Fruit fly (Drosophila melanogaster): ENCODE data around the gene epsilonCOP.

The epsilonCOP gene

DNA sequence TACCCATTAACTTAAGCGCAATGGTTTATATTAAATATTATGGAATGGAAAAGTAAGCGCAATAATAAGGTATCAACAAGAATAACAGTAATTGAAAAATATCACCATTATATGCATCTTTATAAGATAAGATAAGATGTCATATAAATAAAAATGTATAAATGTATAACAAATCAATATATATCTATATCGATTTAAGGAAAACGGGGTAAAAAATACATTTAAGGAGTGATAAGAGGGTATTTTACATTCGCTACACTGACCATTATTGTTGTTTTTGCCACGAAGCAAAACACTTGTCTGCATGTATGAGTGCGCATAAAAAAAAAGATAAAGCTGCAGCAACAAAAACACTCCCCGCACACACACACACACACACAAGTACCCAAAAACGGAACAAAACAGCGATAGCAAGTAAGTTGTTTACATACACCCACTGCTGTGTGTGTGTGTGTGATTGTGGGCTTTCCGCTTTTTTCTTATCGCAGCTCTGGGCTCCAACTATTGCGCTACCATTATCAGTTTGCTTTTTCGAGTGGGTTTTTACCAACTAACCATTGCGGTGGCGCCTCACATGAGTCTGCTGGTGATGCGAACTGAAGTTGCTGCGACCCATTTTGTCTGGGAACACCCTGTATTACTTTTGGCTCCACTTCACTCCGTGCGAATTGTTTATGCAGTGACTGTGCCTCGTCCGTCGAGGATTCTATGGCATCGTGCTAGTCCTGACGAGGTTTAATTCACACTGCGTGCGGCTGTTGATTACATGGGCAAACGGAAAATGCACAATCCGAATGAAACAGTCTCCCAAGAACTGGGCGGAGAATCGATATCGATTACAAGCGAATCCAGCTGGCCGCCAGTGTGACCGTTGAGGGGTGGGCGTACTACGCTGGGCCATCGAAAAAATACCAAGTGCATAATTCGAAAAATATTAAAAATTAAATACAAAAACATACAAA is 15.5 kb upstream of the epsilonCOP start, which contains the start of gene mmy (continued):
- no peak for TF ChIP-seq CG10147 (GFP tag; optimal IDR thresholded peaks at IDR 0.05)
- no peak for TF ChIP-seq CG2889 (GFP tag; IDR thresholded peaks at IDR 0.05)
- TF ChIP-seq Dp (GFP tag; optimal IDR thresholded peaks at IDR 0.05), result peak; percentile 52
- no peak for TF ChIP-seq ac (GFP tag; optimal IDR thresholded peaks at IDR 0.05)
- TF ChIP-seq Antp (GFP tag; optimal IDR thresholded peaks at IDR 0.05), result peak; percentile 57
- TF ChIP-seq Nf-YA (GFP tag; IDR thresholded peaks at IDR 0.05), result no peak
- TF ChIP-seq CG17186 (GFP tag; optimal IDR thresholded peaks at IDR 0.05), result peak; percentile 23
- TF ChIP-seq Xbp1 (GFP tag; optimal IDR thresholded peaks at IDR 0.05), result peak; percentile 18
- TF ChIP-seq toy (GFP tag; IDR thresholded peaks at IDR 0.05), result no peak
- TF ChIP-seq CG16815 (GFP tag; optimal IDR thresholded peaks at IDR 0.05), result no peak
- TF ChIP-seq CG17612 (GFP tag; IDR thresholded peaks at IDR 0.05), result no peak
- peak; percentile 71 for TF ChIP-seq Oli (tag; optimal IDR thresholded peaks at IDR 0.05)
- TF ChIP-seq Adf1 (GFP tag; IDR thresholded peaks at IDR 0.05), result no peak; the same call in 1 of the 2 replicates
- TF ChIP-seq lmd (GFP tag; IDR thresholded peaks at IDR 0.05), result peak; percentile 49
- TF ChIP-seq sens (GFP tag), result peak; percentile 88
- TF ChIP-seq slp2 (GFP tag; optimal IDR thresholded peaks at IDR 0.05), result no peak
- peak; percentile 33 for TF ChIP-seq Abd-B (GFP tag; optimal IDR thresholded peaks at IDR 0.05)
- TF ChIP-seq Hey (tag; optimal IDR thresholded peaks at IDR 0.05), result no peak
- peak; percentile 74 for TF ChIP-seq CG2712 (tag; optimal IDR thresholded peaks at IDR 0.05)
- no peak for TF ChIP-seq Max (GFP tag; optimal IDR thresholded peaks at IDR 0.05)
- 0 out of 2 replicates have a peak, but pooled peaks have one; percentile 13 for TF ChIP-seq CG3847 (GFP tag; IDR thresholded peaks at IDR 0.05)
- peak; percentile 20 for TF ChIP-seq CG12219 (GFP tag; optimal IDR thresholded peaks at IDR 0.05)
- peak; percentile 45 for TF ChIP-seq Side (GFP tag; optimal IDR thresholded peaks at IDR 0.05)
- TF ChIP-seq mam (GFP tag; optimal IDR thresholded peaks at IDR 0.05), result peak; percentile 19
- TF ChIP-seq ERR (GFP tag; optimal IDR thresholded peaks at IDR 0.05), result peak; percentile 50
- no peak for TF ChIP-seq CG8281 (tag; optimal IDR thresholded peaks at IDR 0.05)
- TF ChIP-seq CG15011 (GFP tag; optimal IDR thresholded peaks at IDR 0.05), result peak; percentile 6
- no peak for TF ChIP-seq luna (GFP tag; optimal IDR thresholded peaks at IDR 0.05)
- TF ChIP-seq Doc2 (GFP tag; IDR thresholded peaks at IDR 0.05), result no peak
- TF ChIP-seq fd3F (GFP tag; optimal IDR thresholded peaks at IDR 0.05), result no peak
- no peak for TF ChIP-seq lov (optimal IDR thresholded peaks at IDR 0.05)
- no peak for TF ChIP-seq lov (GFP tag; IDR thresholded peaks at IDR 0.05)
- peak; percentile 6 for TF ChIP-seq CG9817 (tag; optimal IDR thresholded peaks at IDR 0.05)
- peak; percentile 79 for TF ChIP-seq CHES-1-like (GFP tag; optimal IDR thresholded peaks at IDR 0.05)
- peak; percentile 50; the same call in 1 of the 2 replicates for TF ChIP-seq CG42726 (GFP tag; IDR thresholded peaks at IDR 0.05; ENCODE audit: partially characterized antibody)
- TF ChIP-seq CG4360 (GFP tag; IDR thresholded peaks at IDR 0.05), result peak; percentile 82
- peak; percentile 9; the same call in 1 of the 2 replicates for TF ChIP-seq Atf6 (GFP tag; IDR thresholded peaks at IDR 0.05)
- TF ChIP-seq nmo (GFP tag; optimal IDR thresholded peaks at IDR 0.05), result peak; percentile 78
- TF ChIP-seq Myb (GFP tag; optimal IDR thresholded peaks at IDR 0.05), result peak; percentile 33
- TF ChIP-seq CG4328 (GFP tag; optimal IDR thresholded peaks at IDR 0.05), result peak; percentile 43
- TF ChIP-seq chm (GFP tag; IDR thresholded peaks at IDR 0.05), result peak; percentile 72
- TF ChIP-seq Fer3 (tag; optimal IDR thresholded peaks at IDR 0.05), result peak; percentile 66
- TF ChIP-seq hb (GFP tag; IDR thresholded peaks at IDR 0.05; ENCODE audit: partially characterized antibody), result no peak
- no peak for TF ChIP-seq Lpt (GFP tag; optimal IDR thresholded peaks at IDR 0.05)
- TF ChIP-seq ase (GFP tag; IDR thresholded peaks at IDR 0.05), result no peak
- TF ChIP-seq org-1 (GFP tag; optimal IDR thresholded peaks at IDR 0.05), result peak; percentile 4
- TF ChIP-seq aop (GFP tag; IDR thresholded peaks at IDR 0.05), result peak; percentile 84
- peak; percentile 29 for TF ChIP-seq ftz-f1 (GFP tag; optimal IDR thresholded peaks at IDR 0.05)
- no peak; the same call in 2 of the 3 replicates for TF ChIP-seq CG34224 (GFP tag; IDR thresholded peaks at IDR 0.05; ENCODE audit: partially characterized antibody)

Data from whole organism, embryonic.